Fruit fly (Drosophila melanogaster): Measurements from ENCODE around the gene Atet.

- no peak for TF ChIP-seq CG12768 (GFP tag; optimal IDR thresholded peaks at IDR 0.05)
- no peak for TF ChIP-seq cnc (optimal IDR thresholded peaks at IDR 0.05)
- no peak for TF ChIP-seq kay (GFP tag; ENCODE audit: borderline replicate concordance)
- no peak for TF ChIP-seq Clk (GFP tag; optimal IDR thresholded peaks at IDR 0.05)
- TF ChIP-seq Crg-1 (GFP tag; optimal IDR thresholded peaks at IDR 0.05) = no peak
- peak; percentile 93 for TF ChIP-seq pad (GFP tag; optimal IDR thresholded peaks at IDR 0.05)
- TF ChIP-seq CG7045 (GFP tag; optimal IDR thresholded peaks at IDR 0.05) = no peak
- TF ChIP-seq CG11617 (GFP tag; optimal IDR thresholded peaks at IDR 0.05) = no peak
- no peak for TF ChIP-seq CG5204 (GFP tag; optimal IDR thresholded peaks at IDR 0.05)
- no peak for TF ChIP-seq CG1620 (GFP tag; optimal IDR thresholded peaks at IDR 0.05)
- no peak for TF ChIP-seq toe (GFP tag; optimal IDR thresholded peaks at IDR 0.05)
- TF ChIP-seq tj (GFP tag; optimal IDR thresholded peaks at IDR 0.05) = peak; percentile 55
Measured at dm6 chr2L:4371516-4372136, 37.9 kb downstream of the Atet start.
